Fruit fly (Drosophila melanogaster) whole organism, embryonic: ENCODE data around the gene CG16959.

Source experiments
- BEAF-32 ChIP-seq: fragments of 200-800 bp; sonication (Bioruptor generic); optimal IDR thresholded peaks from 3 replicates; lab custom pipeline; 2017; ENCODE audit warnings: missing biosample characterization, missing genetic modification characterization, mild to moderate bottlenecking, moderate library complexity, missing genetic modification reagents
- Bdp1 ChIP-seq: fragments of 200-800 bp; sonication (Bioruptor generic); optimal IDR thresholded peaks from 3 replicates; lab custom pipeline; 2016; ENCODE audit warnings: missing biosample characterization, missing genetic modification characterization
- CG10431 ChIP-seq: fragments of 200-800 bp; sonication (Bioruptor generic); optimal IDR thresholded peaks from 3 replicates; lab custom pipeline; 2018; ENCODE audit warnings: missing biosample characterization, mild to moderate bottlenecking, missing genetic modification characterization
- CG10959 ChIP-seq: fragments of 200-800 bp; sonication (Bioruptor generic); IDR thresholded peaks from 2 replicates; pipeline ENCODE4 v1.3.6; 2022; ENCODE audit warnings: missing biosample characterization, missing genetic modification characterization
- CG11085 ChIP-seq: fragments of 200-800 bp; sonication (Bioruptor generic); IDR thresholded peaks from 2 replicates; pipeline ENCODE4 v1.3.6; 2022; ENCODE audit warnings: missing biosample characterization, missing genetic modification characterization
- CG11560 ChIP-seq: fragments of 200-800 bp; sonication (Bioruptor generic); IDR thresholded peaks from 3 replicates; pipeline ENCODE4 v1.3.6; 2022; ENCODE audit warnings: missing biosample characterization, missing genetic modification characterization
- CG12299 ChIP-seq: fragments of 200-800 bp; sonication (Bioruptor generic); optimal IDR thresholded peaks from 2 replicates; lab custom pipeline; 2018; ENCODE audit warnings: missing biosample characterization, mild to moderate bottlenecking, missing genetic modification characterization
- CG12744 ChIP-seq: fragments of 200-800 bp; sonication (Bioruptor generic); optimal IDR thresholded peaks from 2 replicates; lab custom pipeline; 2016; ENCODE audit warnings: missing biosample characterization, missing genetic modification characterization
- CG17612 ChIP-seq: fragments of 200-800 bp; sonication (Bioruptor generic); IDR thresholded peaks from 2 replicates; pipeline ENCODE4 v1.3.6; 2022; ENCODE audit warnings: missing biosample characterization, missing genetic modification characterization
- CG2116 ChIP-seq: fragments of 200-800 bp; sonication (Bioruptor generic); optimal IDR thresholded peaks from 3 replicates; lab custom pipeline; 2018; ENCODE audit warnings: missing biosample characterization, mild to moderate bottlenecking, missing genetic modification characterization
- CG2120 ChIP-seq: fragments of 200-800 bp; sonication (Bioruptor generic); optimal IDR thresholded peaks from 3 replicates; lab custom pipeline; 2016; ENCODE audit warnings: missing biosample characterization, missing genetic modification characterization
- CG30431 ChIP-seq: fragments of 200-800 bp; sonication (Bioruptor generic); optimal IDR thresholded peaks from 2 replicates; lab custom pipeline; 2017; ENCODE audit warnings: missing biosample characterization, missing genetic modification characterization
- CG31224 ChIP-seq: fragments of 200-800 bp; sonication (Bioruptor generic); IDR thresholded peaks from 2 replicates; pipeline ENCODE4 v1.3.6; 2022; ENCODE audit warnings: missing biosample characterization, missing genetic modification characterization
- CG3163 ChIP-seq: fragments of 200-800 bp; sonication (Bioruptor generic); optimal IDR thresholded peaks from 3 replicates; lab custom pipeline; 2016; ENCODE audit warnings: missing biosample characterization, missing genetic modification characterization
- CG32532 ChIP-seq: fragments of 200-800 bp; sonication (Bioruptor generic); IDR thresholded peaks from 2 replicates; pipeline ENCODE4 v1.3.6; 2022; ENCODE audit warnings: missing biosample characterization, missing genetic modification characterization
- CG34422 ChIP-seq: fragments of 200-800 bp; sonication (Bioruptor generic); IDR thresholded peaks from 3 replicates; pipeline ENCODE4 v1.3.6; 2022; ENCODE audit warnings: missing biosample characterization, missing genetic modification characterization
- CG42726 ChIP-seq: fragments of 200-800 bp; sonication (Bioruptor generic); IDR thresholded peaks from 2 replicates; pipeline ENCODE4 v1.3.6; 2022; ENCODE audit warnings: missing biosample characterization, missing genetic modification characterization; ENCODE audit not compliant: partially characterized antibody
- CG4282 ChIP-seq: fragments of 200-800 bp; sonication (Bioruptor generic); optimal IDR thresholded peaks from 2 replicates; lab custom pipeline; 2016; ENCODE audit warnings: missing biosample characterization, missing genetic modification characterization
- CG4707 ChIP-seq: fragments of 200-800 bp; sonication (Bioruptor generic); optimal IDR thresholded peaks from 2 replicates; lab custom pipeline; 2018; ENCODE audit warnings: missing biosample characterization, mild to moderate bottlenecking, missing genetic modification characterization, moderate library complexity
- CG6683 ChIP-seq: fragments of 200-800 bp; sonication (Bioruptor generic); optimal IDR thresholded peaks from 2 replicates; lab custom pipeline; 2017; ENCODE audit warnings: missing biosample characterization, mild to moderate bottlenecking, missing genetic modification characterization, missing genetic modification reagents
- Gug ChIP-seq: fragments of 200-800 bp; sonication (Bioruptor generic); IDR thresholded peaks from 4 replicates; pipeline ENCODE4 v1.3.6; 2022; ENCODE audit warnings: missing biosample characterization, missing genetic modification characterization
- Kr ChIP-seq: fragments of 200-800 bp; sonication (Bioruptor generic); optimal IDR thresholded peaks from 2 replicates; lab custom pipeline; 2017; ENCODE audit warnings: missing biosample characterization, mild to moderate bottlenecking, missing genetic modification characterization
- Meics ChIP-seq: fragments of 200-800 bp; sonication (Bioruptor generic); optimal IDR thresholded peaks from 2 replicates; lab custom pipeline; 2017; ENCODE audit warnings: missing biosample characterization, mild to moderate bottlenecking, missing genetic modification characterization
- NK7.1 ChIP-seq: fragments of 200-800 bp; sonication (Bioruptor generic); optimal IDR thresholded peaks from 3 replicates; lab custom pipeline; 2016; ENCODE audit warnings: missing biosample characterization, missing genetic modification characterization
- Nf-YC ChIP-seq: fragments of 200-800 bp; optimal IDR thresholded peaks from 3 replicates; lab custom pipeline; 2019; ENCODE audit warnings: missing biosample characterization, mild to moderate bottlenecking, missing genetic modification characterization, moderate library complexity
- Opbp ChIP-seq: fragments of 200-800 bp; sonication (Bioruptor generic); IDR thresholded peaks from 3 replicates; pipeline ENCODE4 v1.3.6; 2022; ENCODE audit warnings: missing biosample characterization, missing genetic modification characterization; ENCODE audit not compliant: partially characterized antibody
- Spps ChIP-seq: fragments of 200-800 bp; sonication (Bioruptor generic); optimal IDR thresholded peaks from 2 replicates; lab custom pipeline; 2018; ENCODE audit warnings: missing biosample characterization, mild to moderate bottlenecking, missing genetic modification characterization
- Stat92E ChIP-seq, 3 experiments: fragments of >200 bp in 2 of 3; fragments of 200-800 bp in 1 of 3; sonication (Bioruptor generic) in 1 of 3; optimal IDR thresholded peaks; 2 replicates each; lab custom pipeline; 2017 to 2019; ENCODE audit warnings: missing biosample characterization in 3 of 3, missing genetic modification characterization in 3 of 3, mild to moderate bottlenecking in 1 of 3, moderate library complexity in 1 of 3
- Usf ChIP-seq: fragments of 200-800 bp; sonication (Bioruptor generic); optimal IDR thresholded peaks from 2 replicates; lab custom pipeline; 2017; ENCODE audit warnings: missing genotype, missing biosample characterization, missing genetic modification characterization
- al ChIP-seq: fragments of 200-800 bp; sonication (Bioruptor generic); IDR thresholded peaks from 2 replicates; pipeline ENCODE4 v1.3.6; 2022; ENCODE audit warnings: missing biosample characterization, missing genetic modification characterization
- chinmo ChIP-seq: fragments of 200-800 bp; sonication (Bioruptor generic); IDR thresholded peaks from 4 replicates; pipeline ENCODE4 v1.3.6; 2022; ENCODE audit warnings: missing biosample characterization, missing genetic modification characterization; ENCODE audit not compliant: partially characterized antibody
- crp ChIP-seq, 2 experiments: fragments of 200-800 bp; sonication (Bioruptor generic); optimal IDR thresholded peaks; 2 replicates in 1 of 2; 3 replicates in 1 of 2; lab custom pipeline; 2017; ENCODE audit warnings: missing biosample characterization in 2 of 2, missing genetic modification characterization in 2 of 2, mild to moderate bottlenecking in 1 of 2, moderate library complexity in 1 of 2
- dati ChIP-seq: fragments of 200-800 bp; sonication (Bioruptor generic); IDR thresholded peaks from 2 replicates; pipeline ENCODE4 v1.3.6; 2022; ENCODE audit warnings: missing biosample characterization, missing genetic modification characterization
- esg ChIP-seq: fragments of 200-800 bp; sonication (Bioruptor generic); conservative IDR thresholded peaks from 2 replicates; pipeline ENCODE4 v1.3.6; 2022; ENCODE audit warnings: missing biosample characterization, missing genetic modification characterization
- ftz-f1 ChIP-seq: fragments of 200-800 bp; sonication (Bioruptor generic); optimal IDR thresholded peaks from 2 replicates; lab custom pipeline; 2016; ENCODE audit warnings: missing biosample characterization, missing genetic modification characterization
- gfzf ChIP-seq: fragments of 200-800 bp; sonication (Bioruptor generic); optimal IDR thresholded peaks from 2 replicates; lab custom pipeline; 2016; ENCODE audit warnings: missing biosample characterization, mild to moderate bottlenecking, missing genetic modification characterization, moderate library complexity
- grau ChIP-seq: fragments of 200-800 bp; optimal IDR thresholded peaks from 3 replicates; lab custom pipeline; 2019; ENCODE audit warnings: missing biosample characterization, mild to moderate bottlenecking, missing genetic modification characterization, moderate library complexity
- hbn ChIP-seq: fragments of 200-800 bp; sonication (Bioruptor generic); IDR thresholded peaks from 2 replicates; pipeline ENCODE4 v1.3.6; 2022; ENCODE audit warnings: missing biosample characterization, missing genetic modification characterization; ENCODE audit not compliant: partially characterized antibody
- insv ChIP-seq, 2 experiments: fragments of 200-800 bp; sonication (Bioruptor generic); optimal IDR thresholded peaks; 3 replicates each; lab custom pipeline; 2016 to 2018; ENCODE audit warnings: missing biosample characterization in 2 of 2, missing genetic modification characterization in 2 of 2
- klu ChIP-seq: fragments of 200-800 bp; sonication (Bioruptor generic); IDR thresholded peaks from 2 replicates; pipeline ENCODE4 v1.3.6; 2022; ENCODE audit warnings: missing biosample characterization, missing genetic modification characterization
- kni ChIP-seq: fragments of 200-800 bp; sonication (Bioruptor generic); optimal IDR thresholded peaks from 3 replicates; lab custom pipeline; 2017; ENCODE audit warnings: mild to moderate bottlenecking, missing biosample characterization, missing genetic modification reagents, missing genetic modification characterization
- lmd ChIP-seq: fragments of 200-800 bp; sonication (Bioruptor generic); IDR thresholded peaks from 2 replicates; pipeline ENCODE4 v1.3.6; 2022; ENCODE audit warnings: missing biosample characterization, missing genetic modification characterization
- luna ChIP-seq: fragments of 200-800 bp; sonication (Bioruptor generic); optimal IDR thresholded peaks from 2 replicates; lab custom pipeline; 2016; ENCODE audit warnings: missing biosample characterization, missing genetic modification characterization
- p53 ChIP-seq: fragments of 200-800 bp; sonication (Bioruptor generic); optimal IDR thresholded peaks from 2 replicates; lab custom pipeline; 2016; ENCODE audit warnings: missing biosample characterization, missing genetic modification characterization
- pan ChIP-seq, 4 experiments: fragments of >200 bp in 3 of 4; fragments of 200-800 bp in 1 of 4; sonication (Bioruptor generic) in 1 of 4; optimal IDR thresholded peaks in 3 of 4; IDR thresholded peaks in 1 of 4; 2 replicates each; pipeline versions ENCODE4 v1.3.6 to Lab custom; 2017 to 2022; ENCODE audit warnings: missing biosample characterization in 2 of 4, missing genetic modification characterization in 2 of 4, mixed read lengths in 1 of 4
- pho ChIP-seq: fragments of 200-800 bp; sonication (Bioruptor generic); optimal IDR thresholded peaks from 2 replicates; lab custom pipeline; 2016; ENCODE audit warnings: missing biosample characterization, missing genetic modification characterization
- prd ChIP-seq, 3 experiments: fragments of >200 bp in 2 of 3; fragments of 200-800 bp in 1 of 3; sonication (Bioruptor generic) in 1 of 3; optimal IDR thresholded peaks in 2 of 3; IDR thresholded peaks in 1 of 3; 2 replicates in 2 of 3; 3 replicates in 1 of 3; pipeline versions ENCODE4 v1.3.6 to Lab custom; 2017 to 2022; ENCODE audit warnings: missing biosample characterization in 1 of 3, missing genetic modification characterization in 1 of 3
- wek ChIP-seq: fragments of 200-800 bp; sonication (Bioruptor generic); optimal IDR thresholded peaks from 3 replicates; lab custom pipeline; 2018; ENCODE audit warnings: missing biosample characterization, mild to moderate bottlenecking, missing genetic modification characterization, moderate library complexity
- zf30C ChIP-seq: fragments of 200-800 bp; sonication (Bioruptor generic); optimal IDR thresholded peaks from 3 replicates; lab custom pipeline; 2018; ENCODE audit warnings: missing biosample characterization, mild to moderate bottlenecking, missing genetic modification characterization

CG16959 gene

DNA sequence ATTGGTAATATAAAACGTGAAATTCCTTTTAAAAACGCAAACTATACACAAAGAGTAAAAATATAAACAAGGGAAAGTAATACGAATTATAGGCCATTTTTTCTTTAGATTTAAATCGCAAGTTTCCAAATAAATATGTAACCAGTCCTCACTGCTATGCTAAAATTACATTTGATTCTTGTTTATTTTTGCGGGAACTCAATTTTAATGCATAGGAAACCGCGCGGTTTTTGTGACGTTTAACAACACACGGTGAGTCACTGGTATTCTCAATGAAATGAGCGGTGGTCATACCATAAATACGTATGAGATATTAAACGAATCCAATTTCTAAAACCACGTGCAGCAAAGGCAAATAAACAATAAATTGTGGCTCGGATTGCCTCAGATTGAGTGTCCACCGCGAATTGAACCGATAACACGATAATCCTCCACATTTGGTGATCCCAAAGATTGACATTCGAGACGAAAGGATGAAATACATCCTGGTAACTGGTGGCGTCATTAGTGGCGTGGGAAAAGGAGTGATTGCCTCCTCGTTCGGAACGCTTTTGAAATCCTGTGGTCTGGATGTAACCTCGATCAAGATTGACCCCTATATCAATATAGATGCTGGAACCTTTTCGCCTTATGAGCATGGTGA is 27.1 kb downstream of the CG16959 start, which contains the start of gene Ctps (continued):
- TF ChIP-seq Nf-YC = no peak
- no peak for TF ChIP-seq esg (GFP tag; lab: Robert Waterston, UW)
- no peak for TF ChIP-seq prd (optimal IDR thresholded peaks at IDR 0.05; lab: Kevin White, UChicago)
- 0 out of 3 replicates have a peak, but pooled peaks have one; percentile 19 for TF ChIP-seq prd (GFP tag; IDR thresholded peaks at IDR 0.05; lab: Robert Waterston, UW)
- no peak for TF ChIP-seq pan (optimal IDR thresholded peaks at IDR 0.05; lab: Kevin White, UChicago)
- TF ChIP-seq pan (GFP tag; optimal IDR thresholded peaks at IDR 0.05 in 1 of 2, IDR thresholded peaks at IDR 0.05 in 1 of 2) = no peak
- no peak for TF ChIP-seq CG11085 (GFP tag; lab: Robert Waterston, UW)
- TF ChIP-seq lmd (GFP tag; lab: Robert Waterston, UW) = no peak
- TF ChIP-seq pho = no peak
- TF ChIP-seq chinmo (GFP tag; lab: Robert Waterston, UW) = no peak
- TF ChIP-seq CG12299 = no peak
- TF ChIP-seq NK7.1 (GFP tag; lab: Kevin White, UChicago) = no peak
- TF ChIP-seq CG30431 (GFP tag; lab: Kevin White, UChicago) = no peak
- no peak for TF ChIP-seq CG11560 (tag; lab: Robert Waterston, UW)
- no peak for TF ChIP-seq crp (GFP tag; optimal IDR thresholded peaks at IDR 0.05; lab: Kevin White, UChicago)
- no peak for TF ChIP-seq zf30C (GFP tag; lab: Kevin White, UChicago)
- no peak for TF ChIP-seq CG10431 (GFP tag; lab: Kevin White, UChicago)
- TF ChIP-seq CG34422 = peak; percentile 27; the same call in 1 of the 3 replicates
- TF ChIP-seq Meics = no peak
- TF ChIP-seq Usf = no peak
- TF ChIP-seq CG12744 = no peak
- no peak for TF ChIP-seq insv (GFP tag; optimal IDR thresholded peaks at IDR 0.05; lab: Kevin White, UChicago)
- TF ChIP-seq CG31224 = no peak
- TF ChIP-seq Kr (GFP tag; lab: Kevin White, UChicago) = no peak
- TF ChIP-seq CG2116 (GFP tag; lab: Kevin White, UChicago) = no peak
- TF ChIP-seq wek = no peak
- TF ChIP-seq grau (tag; lab: Kevin White, UChicago) = no peak
- no peak for TF ChIP-seq CG4707 (GFP tag; lab: Kevin White, UChicago)
- TF ChIP-seq hbn (GFP tag; lab: Robert Waterston, UW) = no peak
- TF ChIP-seq kni (GFP tag; lab: Kevin White, UChicago) = no peak
- TF ChIP-seq Spps (tag; lab: Kevin White, UChicago) = no peak
- no peak for TF ChIP-seq CG3163 (GFP tag; lab: Kevin White, UChicago)
- no peak for TF ChIP-seq al (GFP tag; lab: Robert Waterston, UW)
- no peak for TF ChIP-seq ftz-f1
- TF ChIP-seq Bdp1 (GFP tag; lab: Kevin White, UChicago) = no peak
- peak; percentile 82 for TF ChIP-seq gfzf (GFP tag; lab: Kevin White, UChicago)
- no peak for TF ChIP-seq CG4282 (GFP tag; lab: Kevin White, UChicago)
- TF ChIP-seq p53 (GFP tag; lab: Kevin White, UChicago) = no peak
- TF ChIP-seq klu (GFP tag; lab: Robert Waterston, UW) = no peak
- TF ChIP-seq Gug (GFP tag; lab: Robert Waterston, UW) = no peak
- TF ChIP-seq CG42726 = no peak
- no peak for TF ChIP-seq Opbp
- TF ChIP-seq CG6683 (GFP tag; lab: Kevin White, UChicago) = no peak
- no peak for TF ChIP-seq CG10959 (GFP tag; lab: Robert Waterston, UW)
- no peak for TF ChIP-seq Stat92E (GFP tag; optimal IDR thresholded peaks at IDR 0.05; lab: Kevin White, UChicago)
- no peak for TF ChIP-seq CG32532 (GFP tag; lab: Robert Waterston, UW)
- no peak for TF ChIP-seq luna
- no peak for TF ChIP-seq dati
- TF ChIP-seq BEAF-32 (GFP tag; lab: Kevin White, UChicago) = peak; percentile 18
- TF ChIP-seq CG17612 (GFP tag; lab: Robert Waterston, UW) = no peak
- TF ChIP-seq CG2120 (GFP tag; lab: Kevin White, UChicago) = peak; percentile 43
